Fruit fly (Drosophila melanogaster) whole organism, embryonic: ENCODE data around the gene CG13096.

Experiments
- CG12155 ChIP-seq: fragments of 200-800 bp; sonication (Bioruptor generic); optimal IDR thresholded peaks from 3 replicates; lab custom pipeline; 2016; ENCODE audit warnings: missing biosample characterization, missing genetic modification characterization
- CG12299 ChIP-seq: fragments of 200-800 bp; sonication (Bioruptor generic); optimal IDR thresholded peaks from 2 replicates; lab custom pipeline; 2018; ENCODE audit warnings: missing biosample characterization, mild to moderate bottlenecking, missing genetic modification characterization
- CG12391 ChIP-seq: fragments of 200-800 bp; sonication (Bioruptor generic); optimal IDR thresholded peaks from 3 replicates; lab custom pipeline; 2018; ENCODE audit warnings: missing biosample characterization, mild to moderate bottlenecking, missing genetic modification characterization, moderate library complexity
- CG14860 ChIP-seq: fragments of 200-800 bp; sonication (Bioruptor generic); IDR thresholded peaks from 3 replicates; pipeline ENCODE4 v1.3.6; 2022; ENCODE audit warnings: missing biosample characterization, missing genetic modification characterization; ENCODE audit not compliant: partially characterized antibody
- CG15479 ChIP-seq: fragments of 200-800 bp; sonication (Bioruptor generic); optimal IDR thresholded peaks from 3 replicates; lab custom pipeline; 2019; ENCODE audit warnings: missing biosample characterization, mild to moderate bottlenecking, missing genetic modification characterization, moderate library complexity
- CG15601 ChIP-seq: fragments of 200-800 bp; sonication (Bioruptor generic); optimal IDR thresholded peaks from 3 replicates; lab custom pipeline; 2019; ENCODE audit warnings: missing biosample characterization, mild to moderate bottlenecking, missing genetic modification characterization, moderate library complexity
- CG17186 ChIP-seq: fragments of 200-800 bp; sonication (Bioruptor generic); optimal IDR thresholded peaks from 3 replicates; lab custom pipeline; 2017; ENCODE audit warnings: missing biosample characterization, missing genetic modification reagents, missing genetic modification characterization
- CG17385 ChIP-seq: fragments of 200-800 bp; sonication (Bioruptor generic); optimal IDR thresholded peaks from 3 replicates; lab custom pipeline; 2018; ENCODE audit warnings: missing biosample characterization, mild to moderate bottlenecking, missing genetic modification characterization
- CG17829 ChIP-seq: fragments of 200-800 bp; optimal IDR thresholded peaks from 2 replicates; lab custom pipeline; 2019; ENCODE audit warnings: missing biosample characterization, mild to moderate bottlenecking, missing genetic modification characterization, moderate library complexity
- CG18262 ChIP-seq: fragments of 200-800 bp; optimal IDR thresholded peaks from 3 replicates; lab custom pipeline; 2019; ENCODE audit warnings: missing biosample characterization, mild to moderate bottlenecking, missing genetic modification characterization, moderate library complexity
- CG30403 ChIP-seq: fragments of 200-800 bp; sonication (Bioruptor generic); optimal IDR thresholded peaks from 3 replicates; lab custom pipeline; 2016; ENCODE audit warnings: missing biosample characterization, missing genetic modification characterization
- CG3995 ChIP-seq: fragments of 200-800 bp; sonication (Bioruptor generic); optimal IDR thresholded peaks from 3 replicates; lab custom pipeline; 2016; ENCODE audit warnings: missing biosample characterization, missing genetic modification characterization
- CG6254 ChIP-seq: fragments of 200-800 bp; sonication (Bioruptor generic); optimal IDR thresholded peaks from 3 replicates; lab custom pipeline; 2017; ENCODE audit warnings: mild to moderate bottlenecking, missing biosample characterization, missing genetic modification reagents, missing genetic modification characterization
- CG7786 ChIP-seq: fragments of 200-800 bp; sonication (Bioruptor generic); optimal IDR thresholded peaks from 2 replicates; lab custom pipeline; 2016; ENCODE audit warnings: missing biosample characterization, missing genetic modification characterization
- CG8765 ChIP-seq: fragments of 200-800 bp; sonication (Bioruptor generic); IDR thresholded peaks from 2 replicates; pipeline ENCODE4 v1.3.6; 2022; ENCODE audit warnings: missing biosample characterization, missing genetic modification characterization
- CG9727 ChIP-seq: fragments of 200-800 bp; sonication (Bioruptor generic); optimal IDR thresholded peaks from 3 replicates; lab custom pipeline; 2017; ENCODE audit warnings: missing biosample characterization, mild to moderate bottlenecking, missing genetic modification characterization
- Camta ChIP-seq: fragments of 200-800 bp; sonication (Bioruptor generic); optimal IDR thresholded peaks from 2 replicates; lab custom pipeline; 2016; ENCODE audit warnings: missing biosample characterization, missing genetic modification characterization
- Chrac-16 ChIP-seq: fragments of 200-800 bp; sonication (Bioruptor generic); optimal IDR thresholded peaks from 3 replicates; lab custom pipeline; 2016; ENCODE audit warnings: missing biosample characterization, missing genetic modification characterization
- CoRest ChIP-seq: fragments of 200-800 bp; sonication (Bioruptor generic); optimal IDR thresholded peaks from 3 replicates; lab custom pipeline; 2018; ENCODE audit warnings: missing biosample characterization, mild to moderate bottlenecking, missing genetic modification characterization, moderate library complexity
- Dref ChIP-seq: fragments of 200-800 bp; sonication (Bioruptor generic); IDR thresholded peaks from 2 replicates; pipeline ENCODE4 v1.3.6; 2022; ENCODE audit warnings: missing biosample characterization, missing genetic modification characterization
- H2.0 ChIP-seq: fragments of 200-800 bp; sonication (Bioruptor generic); IDR thresholded peaks from 2 replicates; pipeline ENCODE4 v1.3.6; 2022; ENCODE audit warnings: missing biosample characterization, missing genetic modification characterization
- Hand ChIP-seq: fragments of 200-800 bp; sonication (Bioruptor generic); optimal IDR thresholded peaks from 2 replicates; lab custom pipeline; 2017; ENCODE audit warnings: mild to moderate bottlenecking, missing biosample characterization, missing genetic modification reagents, missing genetic modification characterization
- Kr ChIP-seq: fragments of 200-800 bp; sonication (Bioruptor generic); optimal IDR thresholded peaks from 2 replicates; lab custom pipeline; 2017; ENCODE audit warnings: missing biosample characterization, mild to moderate bottlenecking, missing genetic modification characterization
- Myb ChIP-seq: fragments of 200-800 bp; sonication (Bioruptor generic); optimal IDR thresholded peaks from 2 replicates; lab custom pipeline; 2016; ENCODE audit warnings: missing biosample characterization, missing genetic modification characterization
- Neu2 ChIP-seq: fragments of 200-800 bp; sonication (Bioruptor generic); optimal IDR thresholded peaks from 3 replicates; lab custom pipeline; 2016; ENCODE audit warnings: missing biosample characterization, missing genetic modification characterization, borderline replicate concordance
- Nf-YC ChIP-seq: fragments of 200-800 bp; optimal IDR thresholded peaks from 3 replicates; lab custom pipeline; 2019; ENCODE audit warnings: missing biosample characterization, mild to moderate bottlenecking, missing genetic modification characterization, moderate library complexity
- Oaz ChIP-seq: fragments of 200-800 bp; sonication (Bioruptor generic); IDR thresholded peaks from 2 replicates; pipeline ENCODE4 v1.3.6; 2022; ENCODE audit warnings: missing biosample characterization, missing genetic modification characterization
- Stat92E ChIP-seq, 3 experiments: fragments of >200 bp in 2 of 3; fragments of 200-800 bp in 1 of 3; sonication (Bioruptor generic) in 1 of 3; optimal IDR thresholded peaks; 2 replicates each; lab custom pipeline; 2017 to 2019; ENCODE audit warnings: missing biosample characterization in 3 of 3, missing genetic modification characterization in 3 of 3, mild to moderate bottlenecking in 1 of 3, moderate library complexity in 1 of 3
- bsh ChIP-seq, 2 experiments: fragments of 200-800 bp; sonication (Bioruptor generic); optimal IDR thresholded peaks; 2 replicates each; lab custom pipeline; 2017 to 2018; ENCODE audit warnings: mild to moderate bottlenecking in 2 of 2, missing biosample characterization in 2 of 2, missing genetic modification characterization in 2 of 2, moderate library complexity in 1 of 2
- crp ChIP-seq, 2 experiments: fragments of 200-800 bp; sonication (Bioruptor generic); optimal IDR thresholded peaks; 2 replicates in 1 of 2; 3 replicates in 1 of 2; lab custom pipeline; 2017; ENCODE audit warnings: missing biosample characterization in 2 of 2, missing genetic modification characterization in 2 of 2, mild to moderate bottlenecking in 1 of 2, moderate library complexity in 1 of 2
- danr ChIP-seq: fragments of 200-800 bp; sonication (Bioruptor generic); IDR thresholded peaks from 2 replicates; pipeline ENCODE4 v1.3.6; 2022; ENCODE audit warnings: missing biosample characterization, missing genetic modification characterization
- dati ChIP-seq: fragments of 200-800 bp; sonication (Bioruptor generic); IDR thresholded peaks from 2 replicates; pipeline ENCODE4 v1.3.6; 2022; ENCODE audit warnings: missing biosample characterization, missing genetic modification characterization
- dmrt11E ChIP-seq: fragments of 200-800 bp; sonication (Bioruptor generic); optimal IDR thresholded peaks from 3 replicates; lab custom pipeline; 2018; ENCODE audit warnings: missing biosample characterization, mild to moderate bottlenecking, missing genetic modification characterization, moderate library complexity
- dpn ChIP-seq, 2 experiments: fragments of 200-800 bp; sonication (Bioruptor generic); optimal IDR thresholded peaks; 3 replicates each; lab custom pipeline; 2016; ENCODE audit warnings: missing biosample characterization in 2 of 2, missing genetic modification characterization in 2 of 2
- gfzf ChIP-seq: fragments of 200-800 bp; sonication (Bioruptor generic); optimal IDR thresholded peaks from 2 replicates; lab custom pipeline; 2016; ENCODE audit warnings: missing biosample characterization, mild to moderate bottlenecking, missing genetic modification characterization, moderate library complexity
- grau ChIP-seq: fragments of 200-800 bp; optimal IDR thresholded peaks from 3 replicates; lab custom pipeline; 2019; ENCODE audit warnings: missing biosample characterization, mild to moderate bottlenecking, missing genetic modification characterization, moderate library complexity
- gt ChIP-seq: fragments of 200-800 bp; sonication (Bioruptor generic); IDR thresholded peaks from 2 replicates; pipeline ENCODE4 v1.3.6; 2022; ENCODE audit warnings: missing biosample characterization, missing genetic modification characterization
- jumu ChIP-seq: fragments of 200-800 bp; sonication (Bioruptor generic); optimal IDR thresholded peaks from 3 replicates; lab custom pipeline; 2016; ENCODE audit warnings: missing biosample characterization, missing genetic modification characterization
- lbe ChIP-seq: fragments of 200-800 bp; sonication (Bioruptor generic); optimal IDR thresholded peaks from 2 replicates; lab custom pipeline; 2016; ENCODE audit warnings: missing biosample characterization, mild to moderate bottlenecking, missing genetic modification characterization
- lilli ChIP-seq: fragments of 200-800 bp; sonication (Bioruptor generic); optimal IDR thresholded peaks from 3 replicates; lab custom pipeline; 2016; ENCODE audit warnings: missing biosample characterization, missing genetic modification characterization
- lov ChIP-seq, 2 experiments: fragments of 200-800 bp in 1 of 2; fragments of >200 bp in 1 of 2; sonication (Bioruptor generic) in 1 of 2; IDR thresholded peaks in 1 of 2; optimal IDR thresholded peaks in 1 of 2; 2 replicates in 1 of 2; 3 replicates in 1 of 2; pipeline versions ENCODE4 v1.3.6 to Lab custom; 2017 to 2022; ENCODE audit warnings: missing biosample characterization in 1 of 2, missing genetic modification characterization in 1 of 2
- mam ChIP-seq: fragments of 200-800 bp; sonication (Bioruptor generic); optimal IDR thresholded peaks from 3 replicates; lab custom pipeline; 2016; ENCODE audit warnings: missing biosample characterization, missing genetic modification characterization
- pnt ChIP-seq: fragments of 200-800 bp; sonication (Bioruptor generic); optimal IDR thresholded peaks from 3 replicates; lab custom pipeline; 2016; ENCODE audit warnings: missing biosample characterization, missing genetic modification characterization
- slbo ChIP-seq: fragments of 200-800 bp; sonication (Bioruptor generic); IDR thresholded peaks from 2 replicates; pipeline ENCODE4 v1.3.6; 2022; ENCODE audit warnings: missing biosample characterization, missing genetic modification characterization
- slou ChIP-seq: fragments of 200-800 bp; sonication (Bioruptor generic); optimal IDR thresholded peaks from 3 replicates; lab custom pipeline; 2016; ENCODE audit warnings: missing biosample characterization, missing genetic modification characterization
- stwl ChIP-seq: fragments of 200-800 bp; sonication (Bioruptor generic); optimal IDR thresholded peaks from 3 replicates; lab custom pipeline; 2018; ENCODE audit warnings: missing biosample characterization, mild to moderate bottlenecking, missing genetic modification characterization, moderate library complexity
- tin ChIP-seq: fragments of 200-800 bp; sonication (Bioruptor generic); optimal IDR thresholded peaks from 3 replicates; lab custom pipeline; 2016; ENCODE audit warnings: missing biosample characterization, missing genetic modification characterization
- tll ChIP-seq, 2 experiments: fragments of 200-800 bp in 1 of 2; fragments of >200 bp in 1 of 2; sonication (Bioruptor generic) in 1 of 2; optimal IDR thresholded peaks; 2 replicates each; lab custom pipeline; 2017 to 2019; ENCODE audit warnings: missing biosample characterization in 2 of 2, missing genetic modification characterization in 2 of 2, mild to moderate bottlenecking in 1 of 2, moderate library complexity in 1 of 2
- trem ChIP-seq: fragments of 200-800 bp; optimal IDR thresholded peaks from 3 replicates; lab custom pipeline; 2019; ENCODE audit warnings: missing biosample characterization, mild to moderate bottlenecking, missing genetic modification characterization, moderate library complexity
- yki ChIP-seq: fragments of >200 bp; optimal IDR thresholded peaks from 3 replicates; lab custom pipeline; 2018

Gene CG13096

dm6 chr2L:8517256-8517694 is 5.6 kb upstream of the CG13096 start, which contains the start of the genes mRpL51 and Uba4 (continued):
- TF ChIP-seq CG17186, result peak; percentile 39
- TF ChIP-seq grau (tag; lab: Kevin White, UChicago), result peak; percentile 34
- peak; percentile 86 for TF ChIP-seq stwl (tag; lab: Kevin White, UChicago)
- no peak for TF ChIP-seq yki (lab: Kevin White, UChicago)
- no peak for TF ChIP-seq Stat92E (GFP tag; optimal IDR thresholded peaks at IDR 0.05; lab: Kevin White, UChicago)
- TF ChIP-seq CG30403 (GFP tag; lab: Kevin White, UChicago), result peak; percentile 53
- peak; percentile 48 for TF ChIP-seq Myb (GFP tag; lab: Kevin White, UChicago)
- peak; percentile 20 for TF ChIP-seq CG9727 (GFP tag; lab: Kevin White, UChicago)
- peak; percentile 62 for TF ChIP-seq Dref (GFP tag; lab: Robert Waterston, UW)
- no peak for TF ChIP-seq CoRest (tag; lab: Kevin White, UChicago)
- TF ChIP-seq CG12299 (tag; lab: Kevin White, UChicago), result peak; percentile 7
- TF ChIP-seq CG17829 (tag; lab: Kevin White, UChicago), result peak; percentile 38
- TF ChIP-seq CG18262 (tag; lab: Kevin White, UChicago), result peak; percentile 25
- peak; percentile 72 for TF ChIP-seq lilli (GFP tag; lab: Kevin White, UChicago)
- peak; percentile 26 for TF ChIP-seq gfzf (GFP tag; lab: Kevin White, UChicago)
- peak; percentile 26 for TF ChIP-seq CG12155
- TF ChIP-seq slbo (GFP tag; lab: Robert Waterston, UW), result no peak
- TF ChIP-seq CG7786 (GFP tag; lab: Kevin White, UChicago), result peak; percentile 7
- peak; percentile 31 to 51 for TF ChIP-seq dpn (GFP tag; optimal IDR thresholded peaks at IDR 0.05; lab: Kevin White, UChicago)
- TF ChIP-seq CG14860 (GFP tag; lab: Robert Waterston, UW), result 0 out of 3 replicates have a peak, but pooled peaks have one; percentile 52
- TF ChIP-seq Nf-YC, result no peak
- TF ChIP-seq bsh (GFP tag; optimal IDR thresholded peaks at IDR 0.05; lab: Kevin White, UChicago), result peak in 1 of 2 experiments; percentile 16
- peak; percentile 55 for TF ChIP-seq mam
- TF ChIP-seq Kr (GFP tag; lab: Kevin White, UChicago), result no peak
- peak; percentile 31 for TF ChIP-seq Hand
- peak; percentile 79 for TF ChIP-seq CG3995 (GFP tag; lab: Kevin White, UChicago)
- TF ChIP-seq lov (optimal IDR thresholded peaks at IDR 0.05; lab: Kevin White, UChicago), result no peak
- TF ChIP-seq lov (GFP tag; IDR thresholded peaks at IDR 0.05; lab: Robert Waterston, UW), result no peak
- no peak for TF ChIP-seq H2.0 (GFP tag; lab: Robert Waterston, UW)
- TF ChIP-seq dmrt11E (tag; lab: Kevin White, UChicago), result peak; percentile 38
- no peak for TF ChIP-seq danr
- TF ChIP-seq CG8765, result no peak
- TF ChIP-seq dati (GFP tag; lab: Robert Waterston, UW), result no peak
- peak; percentile 14 for TF ChIP-seq slou
- no peak for TF ChIP-seq CG15479 (GFP tag; lab: Kevin White, UChicago)
- TF ChIP-seq tll (GFP tag; optimal IDR thresholded peaks at IDR 0.05; lab: Kevin White, UChicago), result peak in 1 of 2 experiments; percentile 31
- no peak for TF ChIP-seq Oaz
- TF ChIP-seq CG17385 (GFP tag; lab: Kevin White, UChicago), result peak; percentile 30
- peak; percentile 18 for TF ChIP-seq jumu
- TF ChIP-seq Neu2, result no peak
- peak; percentile 53 for TF ChIP-seq CG12391 (tag; lab: Kevin White, UChicago)
- TF ChIP-seq CG6254 (GFP tag; lab: Kevin White, UChicago), result no peak
- peak; percentile 90 to 97 for TF ChIP-seq crp (GFP tag; optimal IDR thresholded peaks at IDR 0.05; lab: Kevin White, UChicago)
- no peak for TF ChIP-seq gt (GFP tag; lab: Robert Waterston, UW)
- TF ChIP-seq tin (GFP tag; lab: Kevin White, UChicago), result peak; percentile 45
- peak; percentile 44 for TF ChIP-seq Chrac-16 (GFP tag; lab: Kevin White, UChicago)
- TF ChIP-seq CG15601 (tag; lab: Kevin White, UChicago), result peak; percentile 10
- TF ChIP-seq lbe, result peak; percentile 72
- peak; percentile 16 for TF ChIP-seq Camta
- TF ChIP-seq trem (tag; lab: Kevin White, UChicago), result peak; percentile 78
- TF ChIP-seq pnt (GFP tag; lab: Kevin White, UChicago), result peak; percentile 9
